Worm (Caenorhabditis elegans): ENCODE measurements around the gene lin-9.

lin-9 gene

DNA sequence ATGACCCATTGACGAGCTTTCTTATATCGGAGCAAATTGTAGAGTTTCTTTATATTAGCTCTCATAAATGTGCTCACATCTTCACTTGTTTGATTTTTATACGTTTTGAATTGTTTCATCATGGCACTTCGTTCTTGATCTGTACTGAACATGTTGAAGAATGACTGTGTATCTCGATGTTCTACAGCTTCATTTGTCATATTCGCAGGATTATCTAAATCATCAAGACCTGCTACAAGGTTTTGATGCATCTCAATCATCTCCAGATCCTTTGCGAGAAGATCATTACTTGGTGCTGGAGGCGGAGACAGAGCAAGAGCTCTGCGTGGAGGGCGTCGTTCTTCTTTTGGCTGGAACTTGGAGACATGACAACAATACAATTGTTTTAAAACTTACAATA is 668 bp downstream of the lin-9 start:
- TF ChIP-seq aly-2 (tag; optimal IDR thresholded peaks at IDR 0.05) (no peak), efl-1 (optimal IDR thresholded peaks at IDR 0.05) (no peak), efl-1 (GFP tag; optimal IDR thresholded peaks at IDR 0.05 in 1 of 2) (peak in 1 of 2 experiments; percentile 79)

DNA sequence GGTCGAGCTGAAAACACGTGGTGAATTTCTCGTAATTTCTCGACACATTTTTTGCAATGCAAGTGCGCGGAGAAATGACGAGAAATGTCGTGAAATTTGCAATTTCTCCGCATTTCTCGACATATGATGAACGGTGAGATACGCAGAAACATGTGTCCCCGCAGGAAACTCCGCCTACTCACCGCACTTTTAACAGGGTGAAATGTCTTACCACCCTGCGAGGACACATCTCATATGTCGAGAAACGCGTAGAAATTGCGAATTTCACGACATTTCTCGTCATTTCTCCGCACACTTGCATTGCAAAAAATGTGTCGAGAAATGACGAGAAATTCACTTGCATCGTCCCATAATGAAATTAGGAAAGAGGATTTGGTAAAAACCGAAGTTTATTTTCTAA is 2.9 kb downstream of the lin-9 start:
- peak; percentile 35 for TF ChIP-seq nhr-71 (tag; optimal IDR thresholded peaks at IDR 0.05)
- TF ChIP-seq nhr-85 (tag), result peak; percentile 37
- TF ChIP-seq snu-23 (GFP tag; optimal IDR thresholded peaks at IDR 0.05), result peak; percentile 19
- TF ChIP-seq nhr-47 (tag; optimal IDR thresholded peaks at IDR 0.05), result peak; percentile 11
- peak; percentile 48 for TF ChIP-seq C04F5.9 (tag; optimal IDR thresholded peaks at IDR 0.05)
- TF ChIP-seq swsn-7 (tag; optimal IDR thresholded peaks at IDR 0.05), result peak; percentile 58
- 0 out of 2 replicates have a peak, but pooled peaks have one; percentile 15 for TF ChIP-seq grh-1 (GFP tag; IDR thresholded peaks at IDR 0.05)
- TF ChIP-seq nhr-19 (GFP tag; conservative IDR thresholded peaks at IDR 0.05), result peak; percentile 29
- peak; percentile 39 for TF ChIP-seq lin-14 (GFP tag; optimal IDR thresholded peaks at IDR 0.05)

DNA sequence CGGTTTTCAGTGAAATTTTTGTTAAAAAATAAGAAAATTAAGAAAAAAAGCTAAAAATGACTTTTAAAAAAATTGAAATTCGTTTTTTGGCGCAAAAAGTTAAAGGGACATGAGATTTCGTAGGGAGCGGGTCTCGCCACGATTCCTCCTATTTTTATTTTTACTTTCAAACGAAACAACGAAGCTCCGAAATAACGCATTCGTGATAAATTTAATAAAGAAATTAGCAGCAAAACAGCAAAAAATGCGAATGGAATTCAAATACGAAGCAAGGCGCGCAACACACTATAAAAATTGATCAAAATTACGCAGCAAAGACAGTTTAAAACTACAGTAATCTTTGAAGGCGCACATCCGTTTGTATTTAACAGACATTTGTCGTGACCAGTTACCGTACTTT is 4.2 kb downstream of the lin-9 start:
- TF ChIP-seq nhr-47 (tag; optimal IDR thresholded peaks at IDR 0.05) (peak; percentile 48), fkh-8 (tag; optimal IDR thresholded peaks at IDR 0.05) (peak; percentile 26), lsy-2 (tag; optimal IDR thresholded peaks at IDR 0.05) (peak; percentile 79 to 93), zag-1 (tag; optimal IDR thresholded peaks at IDR 0.05) (no peak), lin-13 (GFP tag; optimal IDR thresholded peaks at IDR 0.05) (peak; percentile 18), xbp-1 (tag; optimal IDR thresholded peaks at IDR 0.05) (peak; percentile 38), efl-1 (optimal IDR thresholded peaks at IDR 0.05) (peak; percentile 77 to 79), efl-1 (GFP tag; optimal IDR thresholded peaks at IDR 0.05 in 1 of 2) (peak; percentile 83 to 97), ceh-8 (GFP tag; optimal IDR thresholded peaks at IDR 0.05) (no peak), C04F5.9 (tag; optimal IDR thresholded peaks at IDR 0.05) (peak; percentile 93), pqm-1 (tag; optimal IDR thresholded peaks at IDR 0.05) (no peak), sptf-1 (tag; optimal IDR thresholded peaks at IDR 0.05) (no peak), dsc-1 (tag; optimal IDR thresholded peaks at IDR 0.05) (peak; percentile 26), hlh-17 (GFP tag; optimal IDR thresholded peaks at IDR 0.05; ENCODE audit: borderline replicate concordance) (no peak), nhr-71 (tag; optimal IDR thresholded peaks at IDR 0.05) (peak; percentile 73), nhr-85 (tag) (peak; percentile 33), C16A3.4 (tag; optimal IDR thresholded peaks at IDR 0.05) (peak; percentile 13), alr-1 (tag; optimal IDR thresholded peaks at IDR 0.05; ENCODE audit: borderline replicate concordance) (no peak), swsn-7 (tag; optimal IDR thresholded peaks at IDR 0.05) (peak; percentile 46), nhr-20 (tag; optimal IDR thresholded peaks at IDR 0.05) (peak; percentile 50), nhr-19 (GFP tag; conservative IDR thresholded peaks at IDR 0.05) (peak; percentile 61), rnt-1 (tag; optimal IDR thresholded peaks at IDR 0.05) (no peak), blmp-1 (tag; optimal IDR thresholded peaks at IDR 0.05) (peak; percentile 83), isw-1 (GFP tag; IDR thresholded peaks at IDR 0.05) (peak; percentile 51), mep-1 (tag; optimal IDR thresholded peaks at IDR 0.05) (peak; percentile 47), lin-15B (tag; optimal IDR thresholded peaks at IDR 0.05) (peak; percentile 84), ztf-11 (tag; optimal IDR thresholded peaks at IDR 0.05) (no peak), tbx-2 (tag; optimal IDR thresholded peaks at IDR 0.05) (peak; percentile 12), irx-1 (tag; optimal IDR thresholded peaks at IDR 0.05) (peak; percentile 15), nhr-90 (tag; optimal IDR thresholded peaks at IDR 0.05; ENCODE audit: poor library complexity) (peak; percentile 9), ceh-82 (tag; optimal IDR thresholded peaks at IDR 0.05) (no peak), dpl-1 (GFP tag; optimal IDR thresholded peaks at IDR 0.05) (peak; percentile 68 to 86 (median 74)), lin-35 (GFP tag; optimal IDR thresholded peaks at IDR 0.05) (peak; percentile 76 to 89), snpc-4 (tag; optimal IDR thresholded peaks at IDR 0.05) (peak; percentile 1), skn-1 (tag; optimal IDR thresholded peaks at IDR 0.05) (peak; percentile 50), snu-23 (GFP tag; optimal IDR thresholded peaks at IDR 0.05) (peak; percentile 58)
